Fruit fly (Drosophila melanogaster) Kc167 (cell line): ENCODE measurements around the gene CG14564.

ENCODE experiments used
- Myc ChIP-seq: fragments of >200 bp; optimal IDR thresholded peaks from 2 replicates; lab custom pipeline; 2017; ENCODE audit warnings: missing external identifiers
- Sin3A ChIP-seq: fragments of >200 bp; optimal IDR thresholded peaks from 2 replicates; lab custom pipeline; 2018; ENCODE audit warnings: missing external identifiers
- h ChIP-seq: fragments of >200 bp; optimal IDR thresholded peaks from 3 replicates; lab custom pipeline; 2018; ENCODE audit warnings: missing external identifiers
- insv ChIP-seq: fragments of >200 bp; optimal IDR thresholded peaks from 3 replicates; lab custom pipeline; 2018; ENCODE audit warnings: missing external identifiers
- psq ChIP-seq: fragments of >200 bp; optimal IDR thresholded peaks from 2 replicates; lab custom pipeline; 2017; ENCODE audit warnings: missing external identifiers
- ttk ChIP-seq: sonication (Bioruptor generic); optimal IDR thresholded peaks from 2 replicates; lab custom pipeline; 2017; ENCODE audit warnings: missing external identifiers

The CG14564 gene

DNA sequence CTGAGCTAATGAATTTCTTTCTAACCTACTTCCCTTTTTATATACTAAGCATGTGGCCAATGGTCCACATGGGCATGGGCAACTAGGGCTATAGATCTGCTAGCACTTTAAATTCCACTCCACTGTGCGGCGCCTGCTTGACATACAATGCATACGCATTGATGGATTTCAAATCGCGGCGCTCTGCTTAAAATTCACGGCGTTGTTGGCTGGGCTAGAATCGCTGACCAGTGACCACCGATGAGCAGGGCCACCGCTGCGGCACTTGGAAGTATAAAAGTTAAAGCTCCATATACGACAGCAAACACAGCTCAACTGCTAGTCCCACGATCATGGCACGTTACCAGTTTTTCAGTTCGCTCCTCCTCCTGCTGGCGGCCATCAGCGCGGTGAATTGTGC, 23.2 kb upstream of the CG14564 start, which contains the start of gene CG14573:
Gene CG14573 (plus strand): TSS at position 301 of the 400 bp plus-strand sequence.
- TF ChIP-seq h (lab: Kevin White, UChicago) (no peak), insv (no peak), Myc (no peak), psq (no peak), Sin3A (lab: Kevin White, UChicago) (no peak), ttk (lab: Kevin White, UChicago) (no peak)

dm6 chr3L:21738175-21739016, 18.6 kb upstream of the CG14564 start, which contains the start of gene CG14567:
CG14567 (minus strand) TSS chr3L:21738430.
- TF ChIP-seq h (lab: Kevin White, UChicago) (no peak), psq (no peak), insv (no peak), Myc (no peak), Sin3A (lab: Kevin White, UChicago) (no peak), ttk (lab: Kevin White, UChicago) (no peak)

dm6 chr3L:21739017-21739730, 17.8 kb upstream of the CG14564 start:
- TF ChIP-seq psq (no peak), h (lab: Kevin White, UChicago) (no peak)

- TF ChIP-seq Myc (no peak), insv (no peak), psq (no peak), h (lab: Kevin White, UChicago) (no peak), Sin3A (lab: Kevin White, UChicago) (no peak), ttk (lab: Kevin White, UChicago) (no peak)
These were observed 16.7 kb upstream of the CG14564 start, which contains the start of gene CG14566 for dm6 chr3L:21740209-21740608. CG14566 (minus strand) TSS chr3L:21740309.

- TF ChIP-seq h (lab: Kevin White, UChicago) = no peak
- no peak for TF ChIP-seq ttk (lab: Kevin White, UChicago)
- TF ChIP-seq psq = no peak
- TF ChIP-seq insv = no peak
- no peak for TF ChIP-seq Myc
- TF ChIP-seq Sin3A (lab: Kevin White, UChicago) = no peak
These were observed 15.7 kb upstream of the CG14564 start, which contains the start of gene CG14572 for dm6 chr3L:21741234-21741633. CG14572 (plus strand) TSS chr3L:21741534.

dm6 chr3L:21744169-21744568, 12.8 kb upstream of the CG14564 start, which contains the start of gene CG14565:
CG14565 (minus strand) TSS chr3L:21744269.
- no peak for TF ChIP-seq insv
- TF ChIP-seq psq = no peak
- TF ChIP-seq h (lab: Kevin White, UChicago) = no peak
- no peak for TF ChIP-seq ttk (lab: Kevin White, UChicago)
- TF ChIP-seq Myc = no peak
- no peak for TF ChIP-seq Sin3A (lab: Kevin White, UChicago)

- TF ChIP-seq h (lab: Kevin White, UChicago) (no peak), psq (no peak), ttk (lab: Kevin White, UChicago) (no peak), insv (no peak), Sin3A (lab: Kevin White, UChicago) (no peak), Myc (no peak)
These were observed 9.0 kb downstream of the CG14564 start for dm6 chr3L:21765931-21766330.

- TF ChIP-seq psq (no peak), Myc (no peak), Sin3A (lab: Kevin White, UChicago) (no peak), h (lab: Kevin White, UChicago) (no peak), ttk (lab: Kevin White, UChicago) (no peak), insv (no peak)
These were observed 12.6 kb downstream of the CG14564 start, which contains the start of gene CG7370 for dm6 chr3L:21769515-21769914. CG7370 (plus strand) TSS chr3L:21769815.

- TF ChIP-seq insv (no peak), Sin3A (lab: Kevin White, UChicago) (no peak), Myc (no peak), ttk (lab: Kevin White, UChicago) (no peak), psq (no peak), h (lab: Kevin White, UChicago) (no peak)
These were observed 13.4 kb downstream of the CG14564 start, which contains the start of gene Syn1 for dm6 chr3L:21770328-21770727. Syn1 (minus strand) TSS chr3L:21770534.

DNA sequence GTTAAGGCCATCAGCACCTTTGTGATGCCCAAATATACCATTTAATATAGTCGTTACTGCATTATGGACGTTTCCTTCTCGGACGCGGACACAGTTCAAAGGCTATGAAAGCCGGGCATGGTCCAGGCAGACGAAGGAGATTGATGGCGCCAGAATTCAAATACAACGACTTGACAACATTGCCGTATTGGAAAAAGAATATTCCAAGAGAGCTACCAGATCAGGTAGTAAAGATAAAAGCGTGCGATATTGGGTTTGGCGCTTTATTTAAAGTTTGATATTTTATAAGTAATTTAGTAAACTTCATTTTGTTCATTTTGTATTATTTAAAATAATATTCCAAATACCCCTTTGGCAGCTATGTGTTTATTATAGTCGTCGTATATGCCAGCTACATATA, 16.9 kb downstream of the CG14564 start:
- no peak for TF ChIP-seq Myc
- TF ChIP-seq h (lab: Kevin White, UChicago) = no peak
- TF ChIP-seq Sin3A (lab: Kevin White, UChicago) = no peak
- no peak for TF ChIP-seq psq
- no peak for TF ChIP-seq insv
- no peak for TF ChIP-seq ttk (lab: Kevin White, UChicago)

DNA sequence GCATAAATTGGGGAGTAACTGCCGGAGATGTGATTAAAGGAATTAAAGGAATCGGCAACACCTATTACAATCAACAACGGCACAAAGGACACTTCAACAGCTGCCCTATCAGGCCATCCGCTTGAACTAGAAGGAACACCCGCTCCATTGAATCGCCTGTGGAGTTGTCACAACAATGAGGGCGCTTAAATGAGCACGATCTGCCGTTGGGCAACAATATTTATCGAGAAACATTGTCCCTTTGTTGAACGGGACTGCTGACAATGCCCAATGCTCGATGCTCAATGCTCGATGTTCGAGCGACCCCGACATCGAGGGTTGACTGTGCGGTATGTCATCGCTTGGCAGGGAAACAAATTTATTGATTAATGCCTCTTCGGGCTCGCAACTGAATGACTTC, 30.9 kb downstream of the CG14564 start:
- TF ChIP-seq Myc = no peak

DNA sequence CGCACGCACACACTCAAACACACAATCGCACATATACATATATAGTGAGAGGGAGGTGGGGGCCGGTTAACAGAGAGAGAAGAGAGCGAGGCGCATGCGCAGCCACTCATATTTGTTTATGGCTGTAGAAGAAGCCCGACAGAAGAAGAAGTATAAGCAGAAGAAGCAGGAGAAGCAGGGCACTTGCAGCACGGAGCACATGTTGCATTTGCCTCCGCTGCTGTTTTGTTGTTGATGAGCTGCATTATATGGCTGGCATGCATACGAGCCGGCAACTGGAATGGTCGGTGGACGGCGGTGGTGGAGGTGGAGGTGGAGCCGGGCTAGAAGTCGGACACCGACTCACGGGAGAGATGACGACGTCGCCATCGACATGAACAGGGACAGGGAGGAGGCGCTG, 43.5 kb downstream of the CG14564 start:
- TF ChIP-seq insv = no peak
- no peak for TF ChIP-seq h (lab: Kevin White, UChicago)
- no peak for TF ChIP-seq ttk (lab: Kevin White, UChicago)
- no peak for TF ChIP-seq Myc
- no peak for TF ChIP-seq psq
- no peak for TF ChIP-seq Sin3A (lab: Kevin White, UChicago)
